Fruit fly (Drosophila melanogaster) whole organism, adult: ENCODE measurements around the gene CG1105.

Source experiments
- CG11617 ChIP-seq: fragments of 200-800 bp; sonication (Bioruptor generic); optimal IDR thresholded peaks from 2 replicates; lab custom pipeline; 2017; ENCODE audit warnings: mild to moderate bottlenecking, missing biosample characterization, missing genetic modification reagents, missing genetic modification characterization
- CG1620 ChIP-seq: fragments of 200-800 bp; sonication (Bioruptor generic); optimal IDR thresholded peaks from 2 replicates; lab custom pipeline; 2016; ENCODE audit warnings: missing biosample characterization, missing genetic modification characterization
- CG7045 ChIP-seq: fragments of 200-800 bp; sonication (Bioruptor generic); optimal IDR thresholded peaks from 2 replicates; lab custom pipeline; 2017; ENCODE audit warnings: missing biosample characterization, mild to moderate bottlenecking, missing genetic modification characterization
- Clk ChIP-seq: fragments of 200-800 bp; sonication (Bioruptor generic); optimal IDR thresholded peaks from 2 replicates; lab custom pipeline; 2017; ENCODE audit warnings: missing biosample characterization, missing genetic modification characterization
- Crg-1 ChIP-seq: fragments of 200-800 bp; sonication (Bioruptor generic); optimal IDR thresholded peaks from 2 replicates; lab custom pipeline; 2016; ENCODE audit warnings: missing biosample characterization, missing genetic modification characterization
- Mnt ChIP-seq: fragments of 200-800 bp; sonication (Bioruptor generic); optimal IDR thresholded peaks from 2 replicates; lab custom pipeline; 2016; ENCODE audit warnings: missing biosample characterization, mild to moderate bottlenecking, missing genetic modification characterization
- bab1 ChIP-seq: fragments of 200-800 bp; sonication (Bioruptor generic); optimal IDR thresholded peaks from 3 replicates; lab custom pipeline; 2019; ENCODE audit warnings: missing biosample characterization, mild to moderate bottlenecking, missing genetic modification characterization, moderate library complexity
- kay ChIP-seq: fragments of 200-800 bp; sonication (Bioruptor generic); peaks from one replicate; lab custom pipeline; 2016; ENCODE audit warnings: missing biosample characterization, missing genetic modification characterization, borderline replicate concordance
- ovo ChIP-seq: fragments of 200-800 bp; sonication (Bioruptor generic); optimal IDR thresholded peaks from 2 replicates; lab custom pipeline; 2016; ENCODE audit warnings: missing biosample characterization, missing genetic modification characterization
- pad ChIP-seq: fragments of 200-800 bp; sonication (Bioruptor generic); optimal IDR thresholded peaks from 3 replicates; lab custom pipeline; 2017; ENCODE audit warnings: missing biosample characterization, missing genetic modification characterization, mild to moderate bottlenecking, moderate library complexity, missing genetic modification reagents
- toe ChIP-seq: fragments of 200-800 bp; sonication (Bioruptor generic); optimal IDR thresholded peaks from 2 replicates; lab custom pipeline; 2016; ENCODE audit warnings: missing biosample characterization, missing genetic modification characterization

The CG1105 gene

DNA sequence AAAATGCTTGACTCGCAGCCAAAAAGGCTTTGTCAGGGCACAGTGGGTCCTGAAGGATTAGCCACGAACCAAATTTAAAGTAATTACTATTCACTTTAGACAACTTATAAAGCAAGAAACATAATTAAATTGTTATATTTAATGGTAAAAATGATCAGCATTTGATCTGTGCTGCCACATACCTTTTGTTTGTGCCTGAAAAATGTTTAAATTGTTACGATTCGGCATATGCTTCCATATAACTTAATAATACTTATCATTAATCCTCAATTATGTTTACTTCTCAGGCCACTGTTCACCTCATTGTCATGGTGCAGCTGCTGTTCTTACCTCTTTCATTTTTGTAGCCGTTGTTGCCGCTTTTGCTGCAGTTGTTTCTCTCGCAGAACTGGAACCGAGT, 41.7 kb downstream of the CG1105 start:
- TF ChIP-seq CG7045 (GFP tag; lab: Kevin White, UChicago): no peak
- no peak for TF ChIP-seq bab1 (GFP tag; lab: Kevin White, UChicago)
- TF ChIP-seq Mnt: no peak
- TF ChIP-seq toe (GFP tag; lab: Kevin White, UChicago): no peak

- TF ChIP-seq CG11617 (GFP tag; lab: Kevin White, UChicago): no peak
- TF ChIP-seq toe (GFP tag; lab: Kevin White, UChicago): no peak
- TF ChIP-seq Mnt: no peak
- TF ChIP-seq Clk (GFP tag; lab: Kevin White, UChicago): no peak
- TF ChIP-seq pad: no peak
- TF ChIP-seq kay (GFP tag; lab: Kevin White, UChicago): no peak
- TF ChIP-seq bab1 (GFP tag; lab: Kevin White, UChicago): no peak
- TF ChIP-seq CG1620 (GFP tag; lab: Kevin White, UChicago): no peak
- no peak for TF ChIP-seq Crg-1 (GFP tag; lab: Kevin White, UChicago)
- TF ChIP-seq ovo (GFP tag; lab: Kevin White, UChicago): no peak
Observed at dm6 chr3R:7024574-7024973, 42.4 kb downstream of the CG1105 start.
